Worm (Caenorhabditis elegans): ENCODE measurements around the gene ZK1067.4.

- no peak for TF ChIP-seq pqm-1 (tag; optimal IDR thresholded peaks at IDR 0.05)
- no peak for TF ChIP-seq ztf-11 (tag; optimal IDR thresholded peaks at IDR 0.05)
- TF ChIP-seq nhr-84 (tag; optimal IDR thresholded peaks at IDR 0.05): no peak
- TF ChIP-seq nhr-77 (tag; optimal IDR thresholded peaks at IDR 0.05): no peak
- TF ChIP-seq lin-15B (tag; optimal IDR thresholded peaks at IDR 0.05): no peak
These were observed 40.2 kb downstream of the ZK1067.4 start, which contains the start of gene T26C5.4 for ce11 chrII:9250422-9250821.
